Fruit fly (Drosophila melanogaster) whole organism, embryonic: ENCODE results near the gene tai.

Experiments used
- Atf3 ChIP-seq: fragments of 200-800 bp; sonication (Bioruptor generic); optimal IDR thresholded peaks from 3 replicates; lab custom pipeline; 2016; ENCODE audit warnings: missing biosample characterization, missing genetic modification characterization
- Bgb ChIP-seq: fragments of 200-800 bp; sonication (Bioruptor generic); IDR thresholded peaks from 2 replicates; pipeline ENCODE4 v1.3.6; 2022; ENCODE audit warnings: missing biosample characterization, missing genetic modification characterization; ENCODE audit not compliant: partially characterized antibody
- Bteb2 ChIP-seq: fragments of 200-800 bp; sonication (Bioruptor generic); optimal IDR thresholded peaks from 2 replicates; lab custom pipeline; 2016; ENCODE audit warnings: missing biosample characterization, missing genetic modification characterization
- CG10209 ChIP-seq: fragments of 200-800 bp; sonication (Bioruptor generic); optimal IDR thresholded peaks from 3 replicates; lab custom pipeline; 2017; ENCODE audit warnings: missing biosample characterization, mild to moderate bottlenecking, missing genetic modification characterization, missing genetic modification reagents
- CG11093 ChIP-seq: fragments of 200-800 bp; sonication (Bioruptor generic); IDR thresholded peaks from 3 replicates; pipeline ENCODE4 v1.3.6; 2022; ENCODE audit warnings: missing biosample characterization, missing genetic modification characterization
- CG12104 ChIP-seq: fragments of 200-800 bp; sonication (Bioruptor generic); optimal IDR thresholded peaks from 3 replicates; lab custom pipeline; 2016; ENCODE audit warnings: missing biosample characterization, missing genetic modification characterization
- CG14050 ChIP-seq: fragments of 200-800 bp; sonication (Bioruptor generic); IDR thresholded peaks from 3 replicates; pipeline ENCODE4 v1.3.6; 2022; ENCODE audit warnings: missing biosample characterization, missing genetic modification characterization
- CG14965 ChIP-seq: fragments of 200-800 bp; sonication (Bioruptor generic); optimal IDR thresholded peaks from 2 replicates; lab custom pipeline; 2016; ENCODE audit warnings: missing biosample characterization, missing genetic modification characterization, borderline replicate concordance
- CG17912 ChIP-seq: fragments of 200-800 bp; sonication (Bioruptor generic); optimal IDR thresholded peaks from 2 replicates; lab custom pipeline; 2018; ENCODE audit warnings: missing biosample characterization, mild to moderate bottlenecking, missing genetic modification characterization
- CG2712 ChIP-seq: fragments of 200-800 bp; optimal IDR thresholded peaks from 3 replicates; lab custom pipeline; 2019; ENCODE audit warnings: missing biosample characterization, mild to moderate bottlenecking, missing genetic modification characterization, moderate library complexity
- CG2875 ChIP-seq: fragments of 200-800 bp; sonication (Bioruptor generic); optimal IDR thresholded peaks from 2 replicates; lab custom pipeline; 2017; ENCODE audit warnings: missing biosample characterization, mild to moderate bottlenecking, missing genetic modification characterization, missing genetic modification reagents
- CG32767 ChIP-seq: fragments of 200-800 bp; sonication (Bioruptor generic); IDR thresholded peaks from 2 replicates; pipeline ENCODE4 v1.3.6; 2022; ENCODE audit warnings: missing biosample characterization, missing genetic modification characterization
- CG3281 ChIP-seq: fragments of 200-800 bp; sonication (Bioruptor generic); optimal IDR thresholded peaks from 3 replicates; lab custom pipeline; 2017; ENCODE audit warnings: missing biosample characterization, mild to moderate bottlenecking, missing genetic modification characterization
- CG4404 ChIP-seq: fragments of 200-800 bp; sonication (Bioruptor generic); IDR thresholded peaks from 2 replicates; pipeline ENCODE4 v1.3.6; 2022; ENCODE audit warnings: missing biosample characterization, missing genetic modification characterization
- CG4730 ChIP-seq: fragments of 200-800 bp; sonication (Bioruptor generic); IDR thresholded peaks from 2 replicates; pipeline ENCODE4 v1.3.6; 2022; ENCODE audit warnings: missing biosample characterization, missing genetic modification characterization
- CG4820 ChIP-seq: fragments of 200-800 bp; sonication (Bioruptor generic); optimal IDR thresholded peaks from 3 replicates; lab custom pipeline; 2016; ENCODE audit warnings: missing biosample characterization, missing genetic modification characterization
- CG5953 ChIP-seq: fragments of 200-800 bp; sonication (Bioruptor generic); IDR thresholded peaks from 2 replicates; pipeline ENCODE4 v1.3.6; 2022; ENCODE audit warnings: missing biosample characterization, missing genetic modification characterization
- CG7556 ChIP-seq: fragments of 200-800 bp; sonication (Bioruptor generic); optimal IDR thresholded peaks from 2 replicates; lab custom pipeline; 2017; ENCODE audit warnings: missing biosample characterization, mild to moderate bottlenecking, missing genetic modification characterization
- CG8089 ChIP-seq: fragments of 200-800 bp; sonication (Bioruptor generic); optimal IDR thresholded peaks from 3 replicates; lab custom pipeline; 2016; ENCODE audit warnings: missing biosample characterization, missing genetic modification characterization
- CG8290 ChIP-seq, 3 experiments: fragments of 200-800 bp; sonication (Bioruptor generic); optimal IDR thresholded peaks; 2 replicates each; lab custom pipeline; 2016 to 2019; ENCODE audit warnings: missing biosample characterization in 3 of 3, missing genetic modification characterization in 3 of 3, mild to moderate bottlenecking in 2 of 3, moderate library complexity in 1 of 3
- CG8388 ChIP-seq: fragments of 200-800 bp; sonication (Bioruptor generic); optimal IDR thresholded peaks from 2 replicates; lab custom pipeline; 2019; ENCODE audit warnings: missing biosample characterization, mild to moderate bottlenecking, missing genetic modification characterization, moderate library complexity
- Dbx ChIP-seq: fragments of 200-800 bp; sonication (Bioruptor generic); IDR thresholded peaks from 3 replicates; pipeline ENCODE4 v1.3.6; 2022; ENCODE audit warnings: missing biosample characterization, missing genetic modification characterization
- Deaf1 ChIP-seq: fragments of 200-800 bp; optimal IDR thresholded peaks from 3 replicates; lab custom pipeline; 2019; ENCODE audit warnings: missing biosample characterization, mild to moderate bottlenecking, missing genetic modification characterization, moderate library complexity
- Doc2 ChIP-seq: fragments of 200-800 bp; sonication (Bioruptor generic); IDR thresholded peaks from 2 replicates; pipeline ENCODE4 v1.3.6; 2022; ENCODE audit warnings: missing biosample characterization, missing genetic modification characterization
- Ets97D ChIP-seq: fragments of 200-800 bp; sonication (Bioruptor generic); optimal IDR thresholded peaks from 3 replicates; lab custom pipeline; 2016; ENCODE audit warnings: missing biosample characterization, missing genetic modification characterization
- Hand ChIP-seq: fragments of 200-800 bp; sonication (Bioruptor generic); optimal IDR thresholded peaks from 2 replicates; lab custom pipeline; 2017; ENCODE audit warnings: mild to moderate bottlenecking, missing biosample characterization, missing genetic modification reagents, missing genetic modification characterization
- Hr3 ChIP-seq: fragments of 200-800 bp; sonication (Bioruptor generic); optimal IDR thresholded peaks from 3 replicates; lab custom pipeline; 2016; ENCODE audit warnings: missing biosample characterization, missing genetic modification characterization
- MTF-1 ChIP-seq: fragments of 200-800 bp; sonication (Bioruptor generic); optimal IDR thresholded peaks from 2 replicates; lab custom pipeline; 2018; ENCODE audit warnings: missing biosample characterization, mild to moderate bottlenecking, missing genetic modification characterization, borderline replicate concordance
- NFAT ChIP-seq: fragments of 200-800 bp; sonication (Bioruptor generic); IDR thresholded peaks from 2 replicates; pipeline ENCODE4 v1.3.6; 2022; ENCODE audit warnings: missing biosample characterization, missing genetic modification characterization
- NfI ChIP-seq: fragments of 200-800 bp; sonication (Bioruptor generic); optimal IDR thresholded peaks from 3 replicates; lab custom pipeline; 2018; ENCODE audit warnings: missing biosample characterization, mild to moderate bottlenecking, missing genetic modification characterization, moderate library complexity
- Usf ChIP-seq: fragments of 200-800 bp; sonication (Bioruptor generic); optimal IDR thresholded peaks from 2 replicates; lab custom pipeline; 2017; ENCODE audit warnings: missing genotype, missing biosample characterization, missing genetic modification characterization
- Xrp1 ChIP-seq: fragments of 200-800 bp; sonication (Bioruptor generic); IDR thresholded peaks from 2 replicates; pipeline ENCODE4 v1.3.6; 2022; ENCODE audit warnings: missing biosample characterization, missing genetic modification characterization
- ab ChIP-seq: fragments of 200-800 bp; sonication (Bioruptor generic); optimal IDR thresholded peaks from 2 replicates; lab custom pipeline; 2016; ENCODE audit warnings: missing biosample characterization, missing genetic modification characterization
- aop ChIP-seq: fragments of 200-800 bp; sonication (Bioruptor generic); IDR thresholded peaks from 2 replicates; pipeline ENCODE4 v1.3.6; 2022; ENCODE audit warnings: missing biosample characterization, missing genetic modification characterization
- cas ChIP-seq: fragments of 200-800 bp; sonication (Bioruptor generic); IDR thresholded peaks from 2 replicates; pipeline ENCODE4 v1.3.6; 2022; ENCODE audit warnings: missing biosample characterization, missing genetic modification characterization
- ci ChIP-seq: fragments of 200-800 bp; sonication (Bioruptor generic); IDR thresholded peaks from 3 replicates; pipeline ENCODE4 v1.3.6; 2022; ENCODE audit warnings: missing biosample characterization, missing genetic modification characterization
- dati ChIP-seq: fragments of 200-800 bp; sonication (Bioruptor generic); IDR thresholded peaks from 2 replicates; pipeline ENCODE4 v1.3.6; 2022; ENCODE audit warnings: missing biosample characterization, missing genetic modification characterization
- disco-r ChIP-seq: fragments of 200-800 bp; sonication (Bioruptor generic); optimal IDR thresholded peaks from 2 replicates; lab custom pipeline; 2016; ENCODE audit warnings: missing biosample characterization, missing genetic modification characterization
- eve ChIP-seq, 2 experiments: fragments of >200 bp; optimal IDR thresholded peaks; 2 replicates each; lab custom pipeline; 2017; ENCODE audit warnings: missing biosample characterization in 2 of 2, missing genetic modification characterization in 2 of 2
- ewg ChIP-seq: fragments of 200-800 bp; sonication (Bioruptor generic); optimal IDR thresholded peaks from 3 replicates; lab custom pipeline; 2017; ENCODE audit warnings: mild to moderate bottlenecking, missing biosample characterization, missing genetic modification reagents, missing genetic modification characterization
- gro ChIP-seq: fragments of 200-800 bp; sonication (Bioruptor generic); optimal IDR thresholded peaks from 2 replicates; lab custom pipeline; 2016; ENCODE audit warnings: missing biosample characterization, missing genetic modification characterization
- insv ChIP-seq, 2 experiments: fragments of 200-800 bp; sonication (Bioruptor generic); optimal IDR thresholded peaks; 3 replicates each; lab custom pipeline; 2016 to 2018; ENCODE audit warnings: missing biosample characterization in 2 of 2, missing genetic modification characterization in 2 of 2
- kni ChIP-seq: fragments of 200-800 bp; sonication (Bioruptor generic); optimal IDR thresholded peaks from 3 replicates; lab custom pipeline; 2017; ENCODE audit warnings: mild to moderate bottlenecking, missing biosample characterization, missing genetic modification reagents, missing genetic modification characterization
- lola ChIP-seq, 3 experiments: fragments of >200 bp in 2 of 3; fragments of 200-800 bp in 1 of 3; sonication (Bioruptor generic) in 1 of 3; optimal IDR thresholded peaks; 2 replicates each; lab custom pipeline; 2017 to 2019; ENCODE audit warnings: missing biosample characterization in 3 of 3, missing genetic modification characterization in 3 of 3, mild to moderate bottlenecking in 1 of 3, moderate library complexity in 1 of 3
- nom ChIP-seq: fragments of 200-800 bp; sonication (Bioruptor generic); optimal IDR thresholded peaks from 2 replicates; lab custom pipeline; 2017; ENCODE audit warnings: missing biosample characterization, missing genetic modification characterization, mild to moderate bottlenecking, moderate library complexity, missing genetic modification reagents
- row ChIP-seq: fragments of 200-800 bp; sonication (Bioruptor generic); IDR thresholded peaks from 3 replicates; pipeline ENCODE4 v1.3.6; 2022; ENCODE audit warnings: missing biosample characterization, missing genetic modification characterization
- scrt ChIP-seq: fragments of 200-800 bp; sonication (Bioruptor generic); optimal IDR thresholded peaks from 2 replicates; lab custom pipeline; 2018; ENCODE audit warnings: missing biosample characterization, mild to moderate bottlenecking, missing genetic modification characterization, moderate library complexity
- sob ChIP-seq: fragments of 200-800 bp; sonication (Bioruptor generic); IDR thresholded peaks from 2 replicates; pipeline ENCODE4 v1.3.6; 2022; ENCODE audit warnings: missing biosample characterization, missing genetic modification characterization
- stwl ChIP-seq: fragments of 200-800 bp; sonication (Bioruptor generic); optimal IDR thresholded peaks from 3 replicates; lab custom pipeline; 2018; ENCODE audit warnings: missing biosample characterization, mild to moderate bottlenecking, missing genetic modification characterization, moderate library complexity
- tgo ChIP-seq: fragments of 200-800 bp; sonication (Bioruptor generic); IDR thresholded peaks from 3 replicates; pipeline ENCODE4 v1.3.6; 2022; ENCODE audit warnings: missing biosample characterization, missing genetic modification characterization

tai gene

DNA sequence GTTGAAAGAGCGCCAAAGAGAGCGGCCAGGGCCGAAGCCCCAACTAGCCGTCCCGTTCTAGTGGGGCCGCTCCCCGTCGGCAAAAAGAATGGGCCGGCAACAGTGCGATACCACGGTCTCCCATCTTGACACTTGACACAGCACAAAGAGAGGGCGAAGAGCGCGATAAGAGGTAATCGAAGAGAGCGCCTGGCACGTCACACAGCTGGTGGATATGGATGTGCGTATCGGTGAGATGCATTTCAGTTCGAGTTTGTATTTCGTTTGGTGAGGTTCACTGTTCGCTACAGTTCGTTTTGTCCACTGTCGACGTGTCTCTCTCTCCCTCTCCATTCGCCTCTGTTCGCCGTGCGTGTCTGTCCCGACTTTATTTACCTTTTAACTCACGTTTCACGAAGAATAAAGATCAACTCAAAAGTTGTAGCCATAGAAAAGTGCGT is 9.6 kb downstream of the tai start (continued):
- TF ChIP-seq CG4404 (no peak), CG7556 (GFP tag; lab: Kevin White, UChicago) (peak; percentile 9), aop (GFP tag; lab: Robert Waterston, UW) (no peak), CG17912 (peak; percentile 46), Bteb2 (GFP tag; lab: Kevin White, UChicago) (no peak), Deaf1 (tag; lab: Kevin White, UChicago) (peak; percentile 60), CG8388 (GFP tag; lab: Kevin White, UChicago) (peak; percentile 15), ab (no peak), nom (GFP tag; lab: Kevin White, UChicago) (peak; percentile 84), CG12104 (GFP tag; lab: Kevin White, UChicago) (no peak), CG14050 (GFP tag; lab: Robert Waterston, UW) (peak; percentile 15; the same call in 2 of the 3 replicates), CG11093 (GFP tag; lab: Robert Waterston, UW) (no peak), row (no peak; the same call in 2 of the 3 replicates), Doc2 (GFP tag; lab: Robert Waterston, UW) (no peak), MTF-1 (GFP tag; lab: Kevin White, UChicago) (peak; percentile 21), tgo (no peak), ewg (GFP tag; lab: Kevin White, UChicago) (no peak), CG4820 (GFP tag; lab: Kevin White, UChicago) (no peak), insv (GFP tag; optimal IDR thresholded peaks at IDR 0.05; lab: Kevin White, UChicago) (peak in 1 of 2 experiments; percentile 57), dati (GFP tag; lab: Robert Waterston, UW) (no peak), CG14965 (GFP tag; lab: Kevin White, UChicago) (no peak), CG3281 (GFP tag; lab: Kevin White, UChicago) (peak; percentile 59), CG2875 (GFP tag; lab: Kevin White, UChicago) (no peak), NfI (GFP tag; lab: Kevin White, UChicago) (peak; percentile 4), kni (GFP tag; lab: Kevin White, UChicago) (peak; percentile 79), Atf3 (GFP tag; lab: Kevin White, UChicago) (no peak), Ets97D (GFP tag; lab: Kevin White, UChicago) (no peak), CG32767 (GFP tag; lab: Robert Waterston, UW) (peak; percentile 66; the same call in 1 of the 2 replicates), Xrp1 (GFP tag; lab: Robert Waterston, UW) (peak; percentile 52), Dbx (GFP tag; lab: Robert Waterston, UW) (peak; percentile 67; the same call in 2 of the 3 replicates), Hand (peak; percentile 20), CG4730 (GFP tag; lab: Robert Waterston, UW) (no peak), Hr3 (GFP tag; lab: Kevin White, UChicago) (no peak), sob (peak; percentile 48; the same call in 1 of the 2 replicates), stwl (peak; percentile 19), Usf (GFP tag; lab: Kevin White, UChicago) (no peak), gro (GFP tag; lab: Kevin White, UChicago) (peak; percentile 18), CG5953 (GFP tag; lab: Robert Waterston, UW) (no peak), eve (GFP tag; optimal IDR thresholded peaks at IDR 0.05; lab: Kevin White, UChicago) (no peak), CG8290 (GFP tag; optimal IDR thresholded peaks at IDR 0.05; lab: Kevin White, UChicago) (no peak), CG8290 (tag; optimal IDR thresholded peaks at IDR 0.05; lab: Kevin White, UChicago) (peak; percentile 42 to 58), lola (GFP tag; optimal IDR thresholded peaks at IDR 0.05; lab: Kevin White, UChicago) (no peak), CG2712 (tag; lab: Kevin White, UChicago) (peak; percentile 18), ci (peak; percentile 76), NFAT (GFP tag; lab: Robert Waterston, UW) (no peak), CG8089 (GFP tag; lab: Kevin White, UChicago) (no peak), disco-r (GFP tag; lab: Kevin White, UChicago) (peak; percentile 50), scrt (GFP tag; lab: Kevin White, UChicago) (peak; percentile 55), cas (GFP tag; lab: Robert Waterston, UW) (no peak), Bgb (GFP tag; lab: Robert Waterston, UW) (peak; percentile 57), CG10209 (GFP tag; lab: Kevin White, UChicago) (no peak)
